In the genomic region with DNA sequence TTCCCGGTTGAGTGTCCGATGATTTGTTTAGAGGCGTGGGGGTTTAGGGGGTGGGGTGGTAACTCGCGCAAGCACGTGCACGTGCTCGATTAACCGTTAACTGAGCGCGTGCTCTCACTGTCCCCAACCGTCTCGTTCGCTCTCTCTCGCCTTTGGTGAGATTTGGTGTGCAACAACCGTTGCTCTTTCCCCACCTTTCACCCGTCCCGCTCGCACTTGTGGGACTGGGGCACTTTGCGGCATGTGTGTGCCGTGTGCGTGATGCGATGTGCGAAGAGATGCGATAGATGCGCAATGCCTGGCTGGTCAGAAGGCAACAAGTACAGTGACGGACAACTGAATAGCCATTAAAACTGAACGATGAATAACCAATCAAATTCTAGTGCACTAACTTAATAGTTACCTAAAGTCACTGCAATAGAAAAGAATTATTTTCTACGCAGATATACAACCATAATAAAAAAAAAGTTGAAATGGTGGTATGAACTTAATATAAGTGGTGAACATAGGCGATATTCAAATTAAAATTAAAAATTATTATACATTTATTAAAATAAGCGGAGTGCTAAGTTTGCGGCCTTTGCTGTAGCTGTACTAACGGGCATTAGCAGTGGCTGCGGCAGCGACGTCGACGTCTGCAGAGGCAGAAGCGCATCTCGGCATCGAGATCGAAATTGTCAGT, we compare ENCODE assay signal across 2 fruit fly cellular contexts.
TF ChIP-seq lines count a peak whose summit lies in the region.

No protein-coding gene starts in this region.

TF ChIP-seq in whole organism, embryonic, 481 proteins besides CTCF, POLR2A, EP300 and RAD21 (continued from another document and continues in another):
- TF ChIP-seq CG9609 (GFP tag; optimal IDR thresholded peaks at IDR 0.05; lab: Kevin White, UChicago) (no peak), Scr (GFP tag; IDR thresholded peaks at IDR 0.05; lab: Robert Waterston, UW; ENCODE audit: partially characterized antibody) (no peak), Adf1 (GFP tag; IDR thresholded peaks at IDR 0.05; lab: Robert Waterston, UW) (peak; percentile 64), CG7745 (tag; optimal IDR thresholded peaks at IDR 0.05; lab: Kevin White, UChicago) (peak; percentile 28), CG10147 (GFP tag; optimal IDR thresholded peaks at IDR 0.05; lab: Kevin White, UChicago) (peak; percentile 81), Chrac-16 (GFP tag; optimal IDR thresholded peaks at IDR 0.05; lab: Kevin White, UChicago) (peak; percentile 75), CG14667 (GFP tag; IDR thresholded peaks at IDR 0.05; lab: Robert Waterston, UW) (peak; percentile 57), NfI (GFP tag; optimal IDR thresholded peaks at IDR 0.05; lab: Kevin White, UChicago) (peak; percentile 85), otp (GFP tag; IDR thresholded peaks at IDR 0.05; lab: Robert Waterston, UW) (0 out of 3 replicates have a peak, but pooled peaks have one; percentile 47), CG7357 (GFP tag; IDR thresholded peaks at IDR 0.05; lab: Robert Waterston, UW) (peak; percentile 71), sqz (GFP tag; optimal IDR thresholded peaks at IDR 0.05; lab: Kevin White, UChicago) (peak; percentile 88), CG10366 (GFP tag; IDR thresholded peaks at IDR 0.05; lab: Robert Waterston, UW) (peak; percentile 59), Tbp (GFP tag; optimal IDR thresholded peaks at IDR 0.05; lab: Kevin White, UChicago) (no peak), CG13287 (GFP tag; IDR thresholded peaks at IDR 0.05; lab: Robert Waterston, UW; ENCODE audit: partially characterized antibody) (no peak), Usf (GFP tag; optimal IDR thresholded peaks at IDR 0.05; lab: Kevin White, UChicago) (peak; percentile 82), cwo (GFP tag; optimal IDR thresholded peaks at IDR 0.05; lab: Kevin White, UChicago) (peak; percentile 68), CG9437 (GFP tag; optimal IDR thresholded peaks at IDR 0.05; lab: Kevin White, UChicago) (peak; percentile 84), pb (GFP tag; optimal IDR thresholded peaks at IDR 0.05; lab: Kevin White, UChicago) (no peak), amos (GFP tag; IDR thresholded peaks at IDR 0.05; lab: Robert Waterston, UW; ENCODE audit: partially characterized antibody) (no peak), CG1024 (GFP tag; IDR thresholded peaks at IDR 0.05; lab: Robert Waterston, UW) (peak; percentile 48; the same call in 1 of the 2 replicates), Xrp1 (GFP tag; IDR thresholded peaks at IDR 0.05; lab: Robert Waterston, UW) (peak; percentile 91), pzg (GFP tag; optimal IDR thresholded peaks at IDR 0.05; lab: Kevin White, UChicago) (no peak), dan (GFP tag; IDR thresholded peaks at IDR 0.05; lab: Robert Waterston, UW) (peak; percentile 47; the same call in 1 of the 2 replicates), CG2875 (GFP tag; optimal IDR thresholded peaks at IDR 0.05; lab: Kevin White, UChicago) (peak; percentile 87), abd-A (tag; optimal IDR thresholded peaks at IDR 0.05; lab: Kevin White, UChicago) (no peak), Blimp-1 (GFP tag; optimal IDR thresholded peaks at IDR 0.05; lab: Kevin White, UChicago) (peak; percentile 89), CG15073 (GFP tag; optimal IDR thresholded peaks at IDR 0.05; lab: Kevin White, UChicago) (peak; percentile 55), kay (GFP tag; optimal IDR thresholded peaks at IDR 0.05; lab: Kevin White, UChicago) (peak; percentile 60), en (GFP tag; optimal IDR thresholded peaks at IDR 0.05; lab: Kevin White, UChicago) (peak; percentile 42), sob (GFP tag; IDR thresholded peaks at IDR 0.05; lab: Robert Waterston, UW) (peak; percentile 72), peb (GFP tag; IDR thresholded peaks at IDR 0.05; lab: Robert Waterston, UW) (peak; percentile 81), disco-r (GFP tag; optimal IDR thresholded peaks at IDR 0.05; lab: Kevin White, UChicago) (no peak), unpg (GFP tag; optimal IDR thresholded peaks at IDR 0.05; lab: Kevin White, UChicago) (peak; percentile 90), ind (GFP tag; optimal IDR thresholded peaks at IDR 0.05; lab: Kevin White, UChicago) (peak; percentile 75), Med (GFP tag; lab: Kevin White, UChicago) (peak; percentile 81), ato (GFP tag; IDR thresholded peaks at IDR 0.05; lab: Robert Waterston, UW; ENCODE audit: partially characterized antibody) (no peak), CG9727 (GFP tag; optimal IDR thresholded peaks at IDR 0.05; lab: Kevin White, UChicago) (peak; percentile 91), CG6254 (GFP tag; optimal IDR thresholded peaks at IDR 0.05; lab: Kevin White, UChicago) (peak; percentile 90), gem (tag; optimal IDR thresholded peaks at IDR 0.05; lab: Kevin White, UChicago) (peak; percentile 95), CG10979 (tag; optimal IDR thresholded peaks at IDR 0.05; lab: Kevin White, UChicago) (peak; percentile 96), Rx (GFP tag; IDR thresholded peaks at IDR 0.05; lab: Robert Waterston, UW) (peak; percentile 79), CG11093 (GFP tag; IDR thresholded peaks at IDR 0.05; lab: Robert Waterston, UW) (peak; percentile 81; the same call in 1 of the 3 replicates), CG5245 (GFP tag; optimal IDR thresholded peaks at IDR 0.05; lab: Kevin White, UChicago) (peak; percentile 71), CG17912 (GFP tag; optimal IDR thresholded peaks at IDR 0.05; lab: Kevin White, UChicago) (peak; percentile 51), Hr39 (optimal IDR thresholded peaks at IDR 0.05; lab: Kevin White, UChicago) (no peak), CG10462 (GFP tag; optimal IDR thresholded peaks at IDR 0.05; lab: Kevin White, UChicago) (peak; percentile 50), Dbx (GFP tag; IDR thresholded peaks at IDR 0.05; lab: Robert Waterston, UW) (peak; percentile 64; the same call in 2 of the 3 replicates), Hmx (GFP tag; optimal IDR thresholded peaks at IDR 0.05; lab: Kevin White, UChicago) (no peak), Awh (GFP tag; IDR thresholded peaks at IDR 0.05; lab: Robert Waterston, UW) (peak; percentile 66), CG7839 (tag; optimal IDR thresholded peaks at IDR 0.05; lab: Kevin White, UChicago) (peak; percentile 93), ash1 (GFP tag; optimal IDR thresholded peaks at IDR 0.05; lab: Kevin White, UChicago) (no peak), onecut (GFP tag; IDR thresholded peaks at IDR 0.05; lab: Robert Waterston, UW) (peak; percentile 79), fu2 (GFP tag; optimal IDR thresholded peaks at IDR 0.05; lab: Kevin White, UChicago) (no peak), CG10431 (GFP tag; optimal IDR thresholded peaks at IDR 0.05; lab: Kevin White, UChicago) (peak; percentile 78), Taf1 (GFP tag; IDR thresholded peaks at IDR 0.05; lab: Robert Waterston, UW) (peak; percentile 35; the same call in 1 of the 2 replicates), CG18599 (GFP tag; optimal IDR thresholded peaks at IDR 0.05; lab: Kevin White, UChicago) (peak; percentile 85), Bteb2 (GFP tag; optimal IDR thresholded peaks at IDR 0.05; lab: Kevin White, UChicago) (no peak), Spps (tag; optimal IDR thresholded peaks at IDR 0.05; lab: Kevin White, UChicago) (peak; percentile 91), CG18262 (tag; optimal IDR thresholded peaks at IDR 0.05; lab: Kevin White, UChicago) (peak; percentile 96), pros (GFP tag; optimal IDR thresholded peaks at IDR 0.05; lab: Kevin White, UChicago) (peak; percentile 28), CG12219 (GFP tag; optimal IDR thresholded peaks at IDR 0.05; lab: Kevin White, UChicago) (peak; percentile 86)

TF ChIP-seq in whole organism, prepupa, 60 proteins besides CTCF, POLR2A, EP300 and RAD21 (continued from another document):
- TF ChIP-seq cyc (GFP tag; optimal IDR thresholded peaks at IDR 0.05; lab: Kevin White, UChicago) (peak; percentile 61), net (GFP tag; optimal IDR thresholded peaks at IDR 0.05; lab: Kevin White, UChicago) (peak; percentile 81), fd85E (GFP tag; optimal IDR thresholded peaks at IDR 0.05; lab: Kevin White, UChicago) (no peak), Ets96B (tag; optimal IDR thresholded peaks at IDR 0.05; lab: Kevin White, UChicago) (peak; percentile 75), CG16779 (tag; optimal IDR thresholded peaks at IDR 0.05; lab: Kevin White, UChicago) (peak; percentile 79), CG11294 (GFP tag; IDR thresholded peaks at IDR 0.05; lab: Robert Waterston, UW) (peak; percentile 77), CG6792 (GFP tag; optimal IDR thresholded peaks at IDR 0.05; lab: Kevin White, UChicago) (peak; percentile 65), CG31627 (GFP tag; optimal IDR thresholded peaks at IDR 0.05; lab: Kevin White, UChicago) (peak; percentile 54), achi (GFP tag; optimal IDR thresholded peaks at IDR 0.05; lab: Kevin White, UChicago) (peak; percentile 88), fkh (GFP tag; optimal IDR thresholded peaks at IDR 0.05; lab: Kevin White, UChicago) (no peak), Eip78C (GFP tag; lab: Kevin White, UChicago) (peak; percentile 89), topi (GFP tag; optimal IDR thresholded peaks at IDR 0.05; lab: Kevin White, UChicago) (peak; percentile 71)
